Worm (Caenorhabditis elegans) whole organism, L2 larva: Measurements from ENCODE around the gene ZK669.5.

Experiments
- C34F6.9 ChIP-seq: fragments of 150-350 bp; optimal IDR thresholded peaks from 2 replicates; lab custom pipeline; 2014; ENCODE audit warnings: missing biosample characterization, missing genetic modification characterization
- R02D3.7 ChIP-seq: fragments of 150-350 bp; optimal IDR thresholded peaks from 2 replicates; lab custom pipeline; 2014; ENCODE audit warnings: missing biosample characterization, missing genetic modification characterization
- Y55F3AM.14 ChIP-seq: fragments of 200-800 bp; sonication (Bioruptor generic); optimal IDR thresholded peaks from 2 replicates; lab custom pipeline; 2018; ENCODE audit warnings: mild to moderate bottlenecking, missing genetic modification characterization, missing compliant biosample characterization
- ZK546.5 ChIP-seq: sonication (generic microtip); optimal IDR thresholded peaks from 2 replicates; lab custom pipeline; 2017; ENCODE audit warnings: missing biosample characterization, missing genetic modification characterization
- aly-2 ChIP-seq: fragments of 150-350 bp; optimal IDR thresholded peaks from 2 replicates; lab custom pipeline; 2014; ENCODE audit warnings: missing biosample characterization, missing genetic modification characterization
- ama-1 ChIP-seq: fragments of 150-350 bp; optimal IDR thresholded peaks from 2 replicates; lab custom pipeline; 2018; ENCODE audit warnings: inconsistent platforms
- blmp-1 ChIP-seq: sonication (generic microtip); optimal IDR thresholded peaks from 2 replicates; lab custom pipeline; 2017; ENCODE audit warnings: missing genetic modification characterization, mild to moderate bottlenecking, missing compliant biosample characterization, antibody characterized with exemption, moderate library complexity; ENCODE audit not compliant: insufficient read depth
- ceh-16 ChIP-seq: fragments of 150-350 bp; optimal IDR thresholded peaks from 2 replicates; lab custom pipeline; 2014; ENCODE audit warnings: missing biosample characterization, missing genetic modification characterization
- ceh-82 ChIP-seq: fragments of 150-350 bp; optimal IDR thresholded peaks from 2 replicates; lab custom pipeline; 2014; ENCODE audit warnings: missing biosample characterization, missing genetic modification characterization
- crh-2 ChIP-seq: sonication (generic microtip); optimal IDR thresholded peaks from 2 replicates; lab custom pipeline; 2017; ENCODE audit warnings: missing biosample characterization, missing genetic modification characterization
- egl-27 ChIP-seq: sonication (generic microtip); optimal IDR thresholded peaks from 3 replicates; lab custom pipeline; 2017; ENCODE audit warnings: missing biosample characterization, missing genetic modification reagents, missing genetic modification characterization
- elt-3 ChIP-seq: sonication (generic microtip); optimal IDR thresholded peaks from 2 replicates; lab custom pipeline; 2017; ENCODE audit warnings: missing biosample characterization, missing genetic modification characterization
- fos-1 ChIP-seq: fragments of 150-350 bp; optimal IDR thresholded peaks from 2 replicates; lab custom pipeline; 2014; ENCODE audit warnings: missing biosample characterization, missing genetic modification characterization
- lin-39 ChIP-seq: fragments of 150-350 bp; optimal IDR thresholded peaks from 2 replicates; lab custom pipeline; 2014; ENCODE audit warnings: missing biosample characterization, missing genetic modification reagents, missing genetic modification characterization
- lsy-2 ChIP-seq, 2 experiments: fragments of 150-350 bp in 1 of 2; sonication (generic microtip) in 1 of 2; optimal IDR thresholded peaks; 2 replicates each; lab custom pipeline; 2014 to 2017; ENCODE audit warnings: missing biosample characterization in 2 of 2, missing genetic modification characterization in 2 of 2
- mab-5 ChIP-seq: fragments of 150-350 bp; optimal IDR thresholded peaks from 2 replicates; lab custom pipeline; 2014; ENCODE audit warnings: missing biosample characterization, missing genetic modification characterization
- mbf-1 ChIP-seq: sonication (generic microtip); optimal IDR thresholded peaks from 2 replicates; lab custom pipeline; 2017; ENCODE audit warnings: missing biosample characterization, missing genetic modification characterization
- mdl-1 ChIP-seq, 2 experiments: fragments of 150-350 bp in 1 of 2; sonication (generic microtip) in 1 of 2; optimal IDR thresholded peaks; 2 replicates each; lab custom pipeline; 2017; ENCODE audit warnings: missing biosample characterization in 2 of 2, missing genetic modification characterization in 2 of 2
- nhr-10 ChIP-seq: sonication (generic microtip); optimal IDR thresholded peaks from 2 replicates; lab custom pipeline; 2017; ENCODE audit warnings: missing biosample characterization, missing genetic modification characterization
- nhr-11 ChIP-seq: fragments of 150-350 bp; optimal IDR thresholded peaks from 2 replicates; lab custom pipeline; 2014; ENCODE audit warnings: missing biosample characterization, missing genetic modification characterization
- nhr-12 ChIP-seq: fragments of 150-350 bp; optimal IDR thresholded peaks from 2 replicates; lab custom pipeline; 2014; ENCODE audit warnings: missing biosample characterization, missing genetic modification characterization
- nhr-21 ChIP-seq: fragments of 150-350 bp; optimal IDR thresholded peaks from 2 replicates; lab custom pipeline; 2014; ENCODE audit warnings: missing biosample characterization, missing genetic modification characterization
- nhr-23 ChIP-seq: fragments of 150-350 bp; optimal IDR thresholded peaks from 2 replicates; lab custom pipeline; 2014; ENCODE audit warnings: missing biosample characterization, missing genetic modification reagents, missing genetic modification characterization
- nhr-237 ChIP-seq: fragments of 150-350 bp; optimal IDR thresholded peaks from 2 replicates; lab custom pipeline; 2014; ENCODE audit warnings: missing biosample characterization, missing genetic modification characterization
- nhr-25 ChIP-seq: fragments of 150-350 bp; sonication (generic microtip); optimal IDR thresholded peaks from 3 replicates; lab custom pipeline; 2014; ENCODE audit warnings: missing biosample characterization, missing genetic modification characterization
- nhr-77 ChIP-seq: fragments of 150-350 bp; optimal IDR thresholded peaks from 2 replicates; lab custom pipeline; 2014; ENCODE audit warnings: missing biosample characterization, missing genetic modification characterization
- peb-1 ChIP-seq: fragments of 150-350 bp; optimal IDR thresholded peaks from 2 replicates; lab custom pipeline; 2014; ENCODE audit warnings: missing biosample characterization, missing genetic modification characterization
- sma-9 ChIP-seq, 2 experiments: fragments of 150-350 bp in 1 of 2; sonication (generic microtip) in 1 of 2; optimal IDR thresholded peaks; 2 replicates each; lab custom pipeline; 2014 to 2016; ENCODE audit warnings: missing genetic modification characterization in 2 of 2, mild to moderate bottlenecking in 1 of 2, missing biosample characterization in 1 of 2, missing compliant biosample characterization in 1 of 2, missing genetic modification reagents in 1 of 2, moderate library complexity in 1 of 2
- snpc-4 ChIP-seq: fragments of 150-350 bp; optimal IDR thresholded peaks from 2 replicates; lab custom pipeline; 2014; ENCODE audit warnings: missing biosample characterization, missing genetic modification characterization
- unc-39 ChIP-seq: fragments of 150-350 bp; optimal IDR thresholded peaks from 2 replicates; lab custom pipeline; 2014; ENCODE audit warnings: missing biosample characterization, missing genetic modification characterization
- unc-55 ChIP-seq: fragments of 150-350 bp; sonication (generic microtip); optimal IDR thresholded peaks from 3 replicates; lab custom pipeline; 2014; ENCODE audit warnings: missing biosample characterization, missing genetic modification reagents, missing genetic modification characterization
- unc-62 ChIP-seq: fragments of 150-350 bp; optimal IDR thresholded peaks from 2 replicates; lab custom pipeline; 2014; ENCODE audit warnings: missing biosample characterization, missing genetic modification reagents, missing genetic modification characterization
- zag-1 ChIP-seq: fragments of 150-350 bp; optimal IDR thresholded peaks from 2 replicates; lab custom pipeline; 2014; ENCODE audit warnings: missing biosample characterization, missing genetic modification characterization
- ztf-1 ChIP-seq: fragments of 200-800 bp; sonication (Bioruptor generic); conservative IDR thresholded peaks from 2 replicates; pipeline ENCODE4 v1.3.6; 2022; ENCODE audit warnings: missing genetic modification characterization, missing compliant biosample characterization
- ztf-11 ChIP-seq: sonication (generic microtip); optimal IDR thresholded peaks from 2 replicates; lab custom pipeline; 2017; ENCODE audit warnings: missing biosample characterization, missing genetic modification characterization

Gene ZK669.5

DNA sequence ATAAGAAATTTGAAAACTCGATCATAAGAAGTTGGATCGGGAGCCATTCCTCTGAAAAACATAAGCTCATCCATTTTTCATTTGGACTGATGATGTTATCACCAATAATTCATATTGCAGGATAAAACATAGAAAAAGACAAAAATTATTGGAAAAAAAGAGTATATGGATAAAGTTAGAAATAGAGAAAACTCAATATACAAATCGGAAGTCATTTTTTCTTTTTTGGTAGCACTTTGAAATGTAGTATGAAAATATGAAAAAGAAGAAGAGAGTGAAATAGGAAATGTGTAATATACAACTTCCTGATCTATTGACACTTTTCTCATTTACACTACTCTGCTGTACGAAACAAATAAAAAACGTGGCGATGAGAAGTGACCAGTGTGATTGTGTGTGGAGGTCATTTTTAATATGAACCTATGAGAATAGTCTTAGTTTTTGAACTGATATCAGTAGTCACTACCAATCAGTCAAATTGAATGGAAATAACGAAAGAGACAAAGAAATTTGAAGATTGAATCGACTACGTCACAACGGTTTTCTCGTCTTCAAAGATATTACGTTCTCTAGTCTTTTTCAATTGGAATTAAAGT, at the start of gene ZK669.5:
ZK669.5 (minus strand) TSS at position 51 of the 596 bp plus-strand sequence.
- no peak for TF ChIP-seq elt-3 (tag; lab: Kevin White, UChicago)
- peak; percentile 55 for TF ChIP-seq nhr-25 (tag; lab: Kevin White, UChicago)
- peak; percentile 45 for TF ChIP-seq sma-9 (GFP tag; optimal IDR thresholded peaks at IDR 0.05; lab: Kevin White, UChicago)
- no peak for TF ChIP-seq sma-9 (tag; optimal IDR thresholded peaks at IDR 0.05; lab: Kevin White, UChicago)
- no peak for TF ChIP-seq nhr-23 (tag; lab: Kevin White, UChicago)
- no peak for TF ChIP-seq lsy-2 (tag; optimal IDR thresholded peaks at IDR 0.05; lab: Kevin White, UChicago)
- peak; percentile 54 for TF ChIP-seq crh-2 (tag; lab: Kevin White, UChicago)
- TF ChIP-seq ztf-11 (tag; lab: Kevin White, UChicago), result no peak
- no peak for TF ChIP-seq ZK546.5 (tag; lab: Kevin White, UChicago)
- no peak for TF ChIP-seq mab-5 (tag; lab: Kevin White, UChicago)

DNA sequence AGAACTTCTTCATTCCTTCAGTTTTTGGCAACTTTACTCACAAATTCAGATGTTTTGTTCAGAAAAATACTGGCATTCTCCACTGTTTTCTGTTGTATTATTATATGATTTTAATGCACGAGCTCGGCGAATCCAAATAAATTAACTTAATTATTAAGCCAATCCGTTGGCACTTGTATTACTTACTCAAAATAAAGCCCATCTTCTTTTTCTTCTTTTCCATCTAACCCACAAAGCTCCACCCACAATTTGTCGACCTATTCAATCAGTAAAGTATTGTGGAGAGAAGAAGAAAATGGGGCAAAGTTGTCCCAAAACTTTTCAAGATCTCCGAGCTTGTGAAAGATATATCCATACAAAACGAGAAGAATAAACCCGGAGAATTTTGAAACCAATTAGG, 44.6 kb upstream of the ZK669.5 start:
- TF ChIP-seq elt-3 (tag; lab: Kevin White, UChicago) (no peak), blmp-1 (tag; lab: Kevin White, UChicago) (no peak), ztf-11 (tag; lab: Kevin White, UChicago) (no peak), nhr-21 (tag; lab: Kevin White, UChicago) (no peak), nhr-11 (no peak), unc-55 (no peak), nhr-77 (tag; lab: Kevin White, UChicago) (no peak), nhr-237 (tag; lab: Kevin White, UChicago) (no peak), mbf-1 (no peak), C34F6.9 (tag; lab: Kevin White, UChicago) (no peak), peb-1 (no peak), mab-5 (tag; lab: Kevin White, UChicago) (no peak), ceh-16 (tag; lab: Kevin White, UChicago) (no peak), R02D3.7 (tag; lab: Kevin White, UChicago) (no peak), egl-27 (tag; lab: Kevin White, UChicago) (no peak)

DNA sequence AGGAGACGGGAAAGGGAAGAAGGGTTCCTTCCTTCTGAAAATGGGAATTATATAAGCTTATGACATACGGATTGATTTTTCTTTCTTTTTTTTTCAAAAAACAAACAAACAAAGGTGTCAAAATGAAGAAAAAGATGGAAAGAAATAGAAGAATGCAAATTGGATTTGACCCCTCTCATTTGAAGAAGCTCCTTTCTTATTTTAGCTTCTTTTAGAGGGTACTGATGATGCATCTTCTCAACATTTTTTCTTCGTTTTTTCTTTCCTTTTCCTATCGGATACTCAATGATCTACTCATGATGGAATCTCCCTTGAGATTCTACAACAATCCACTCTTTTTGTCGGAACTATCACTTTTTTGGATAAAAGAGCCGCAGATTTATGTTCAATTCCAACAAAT, 43.5 kb upstream of the ZK669.5 start:
- TF ChIP-seq ama-1 (lab: Kevin White, UChicago), result no peak
- TF ChIP-seq nhr-25 (tag; lab: Kevin White, UChicago), result no peak
- no peak for TF ChIP-seq unc-39 (tag; lab: Kevin White, UChicago)
- no peak for TF ChIP-seq Y55F3AM.14 (GFP tag; lab: Kevin White, UChicago)
- TF ChIP-seq lin-39 (tag; lab: Kevin White, UChicago), result no peak
- no peak for TF ChIP-seq zag-1 (tag; lab: Kevin White, UChicago)
- no peak for TF ChIP-seq R02D3.7 (tag; lab: Kevin White, UChicago)
- no peak for TF ChIP-seq nhr-10 (tag; lab: Kevin White, UChicago)
- TF ChIP-seq unc-55, result no peak
- TF ChIP-seq snpc-4 (tag; lab: Kevin White, UChicago), result no peak
- TF ChIP-seq sma-9 (GFP tag; optimal IDR thresholded peaks at IDR 0.05; lab: Kevin White, UChicago), result no peak
- TF ChIP-seq sma-9 (tag; optimal IDR thresholded peaks at IDR 0.05; lab: Kevin White, UChicago), result no peak
- TF ChIP-seq ztf-1, result no peak
- TF ChIP-seq nhr-12 (tag; lab: Kevin White, UChicago), result no peak
- TF ChIP-seq unc-62 (GFP tag; lab: Kevin White, UChicago), result no peak
- no peak for TF ChIP-seq aly-2
- no peak for TF ChIP-seq nhr-11
- TF ChIP-seq ztf-11 (tag; lab: Kevin White, UChicago), result no peak

DNA sequence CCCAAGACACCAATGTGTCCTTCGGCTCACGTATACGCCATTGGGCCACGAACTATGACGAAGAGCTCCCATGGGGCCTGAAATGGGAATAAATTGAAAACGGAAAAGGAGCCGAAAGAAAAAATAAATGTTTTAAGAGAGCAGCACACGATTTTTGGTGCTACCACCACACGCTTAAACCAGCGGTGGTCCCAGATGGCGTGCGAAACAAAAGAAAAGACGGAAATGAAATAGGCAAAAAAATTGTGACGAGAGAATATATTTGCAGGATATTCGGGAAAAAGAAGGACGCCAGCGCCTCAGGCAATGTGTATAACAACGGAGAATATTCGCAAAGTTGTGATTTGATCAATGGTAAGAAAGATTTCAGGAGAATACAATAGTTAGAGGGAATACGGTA, 40.2 kb upstream of the ZK669.5 start:
- TF ChIP-seq egl-27 (tag; lab: Kevin White, UChicago), result no peak
- TF ChIP-seq mbf-1, result no peak
- TF ChIP-seq lin-39 (tag; lab: Kevin White, UChicago), result no peak
- TF ChIP-seq mdl-1 (tag; optimal IDR thresholded peaks at IDR 0.05; lab: Kevin White, UChicago), result no peak
- no peak for TF ChIP-seq crh-2 (tag; lab: Kevin White, UChicago)
- TF ChIP-seq fos-1, result no peak
- TF ChIP-seq peb-1, result no peak
- TF ChIP-seq snpc-4 (tag; lab: Kevin White, UChicago), result no peak
- no peak for TF ChIP-seq nhr-12 (tag; lab: Kevin White, UChicago)
- no peak for TF ChIP-seq unc-62 (GFP tag; lab: Kevin White, UChicago)
- TF ChIP-seq ama-1 (lab: Kevin White, UChicago), result no peak
- no peak for TF ChIP-seq nhr-10 (tag; lab: Kevin White, UChicago)
- no peak for TF ChIP-seq unc-55
- no peak for TF ChIP-seq zag-1 (tag; lab: Kevin White, UChicago)
- no peak for TF ChIP-seq ceh-82 (tag; lab: Kevin White, UChicago)
